Worm (Caenorhabditis elegans): ENCODE measurements around the gene Y51H4A.24.

Gene Y51H4A.24

ce11 chrIV:16720412-16720811 lies 20.3 kb downstream of the Y51H4A.24 start, which contains the start of gene Y51H4A.22:
Gene Y51H4A.22 (plus strand): TSS chrIV:16720712.
- TF ChIP-seq him-1 (tag; optimal IDR thresholded peaks at IDR 0.05) (no peak), W03F9.2 (tag; optimal IDR thresholded peaks at IDR 0.05) (no peak), dao-5 (tag; optimal IDR thresholded peaks at IDR 0.05) (no peak)

ce11 chrIV:16718651-16719050 lies 22.0 kb downstream of the Y51H4A.24 start:
- TF ChIP-seq W03F9.2 (tag; optimal IDR thresholded peaks at IDR 0.05) (no peak), dao-5 (tag; optimal IDR thresholded peaks at IDR 0.05) (no peak), him-1 (tag; optimal IDR thresholded peaks at IDR 0.05) (no peak)

- TF ChIP-seq him-1 (tag; optimal IDR thresholded peaks at IDR 0.05) = no peak
Measured at ce11 chrIV:16710312-16710711, 30.4 kb downstream of the Y51H4A.24 start.

- TF ChIP-seq W03F9.2 (tag; optimal IDR thresholded peaks at IDR 0.05) (no peak), him-1 (tag; optimal IDR thresholded peaks at IDR 0.05) (no peak), dao-5 (tag; optimal IDR thresholded peaks at IDR 0.05) (no peak)
Measured at ce11 chrIV:16709713-16710112, 31.0 kb downstream of the Y51H4A.24 start.

- TF ChIP-seq dao-5 (tag; optimal IDR thresholded peaks at IDR 0.05) = no peak
- no peak for TF ChIP-seq W03F9.2 (tag; optimal IDR thresholded peaks at IDR 0.05)
- TF ChIP-seq him-1 (tag; optimal IDR thresholded peaks at IDR 0.05) = no peak
Measured at ce11 chrIV:16706950-16707349, 33.7 kb downstream of the Y51H4A.24 start.

ce11 chrIV:16696422-16696821 lies 44.2 kb downstream of the Y51H4A.24 start:
- TF ChIP-seq W03F9.2 (tag; optimal IDR thresholded peaks at IDR 0.05) = no peak

ce11 chrIV:16694567-16694966 lies 46.1 kb downstream of the Y51H4A.24 start, which contains the start of gene Y51H4A.941:
Gene Y51H4A.941 (minus strand): TSS chrIV:16694667.
- no peak for TF ChIP-seq W03F9.2 (tag; optimal IDR thresholded peaks at IDR 0.05)
- no peak for TF ChIP-seq dao-5 (tag; optimal IDR thresholded peaks at IDR 0.05)
- TF ChIP-seq him-1 (tag; optimal IDR thresholded peaks at IDR 0.05) = no peak
